Fruit fly (Drosophila melanogaster): ENCODE data around the gene Uqcc1.

Gene Uqcc1

dm6 chr3L:6955254-6956229 lies 2.4 kb downstream of the Uqcc1 start, which contains the start of the genes CG10077 and CG9948 (continued):
- TF ChIP-seq Ravus (GFP tag; IDR thresholded peaks at IDR 0.05) (peak; percentile 80), CG1792 (GFP tag; optimal IDR thresholded peaks at IDR 0.05) (no peak), Rfx (GFP tag; IDR thresholded peaks at IDR 0.05) (peak; percentile 94), Ssrp (tag; optimal IDR thresholded peaks at IDR 0.05) (peak; percentile 87), E2f2 (GFP tag; IDR thresholded peaks at IDR 0.05) (peak; percentile 72), CG43689 (GFP tag; IDR thresholded peaks at IDR 0.05) (peak; percentile 64), NC2β (GFP tag; optimal IDR thresholded peaks at IDR 0.05) (peak; percentile 40), CG10959 (GFP tag; IDR thresholded peaks at IDR 0.05) (peak; percentile 83), CG11723 (GFP tag; optimal IDR thresholded peaks at IDR 0.05) (peak; percentile 69), tgo (GFP tag; IDR thresholded peaks at IDR 0.05) (peak; percentile 91), E2f1 (GFP tag; IDR thresholded peaks at IDR 0.05) (peak; percentile 88), CG31365 (tag; optimal IDR thresholded peaks at IDR 0.05) (peak; percentile 57), Mad (GFP tag; optimal IDR thresholded peaks at IDR 0.05) (peak; percentile 56), CTCF (GFP tag; optimal IDR thresholded peaks at IDR 0.05) (no peak), CG17186 (GFP tag; optimal IDR thresholded peaks at IDR 0.05) (peak; percentile 25), tin (GFP tag; optimal IDR thresholded peaks at IDR 0.05) (peak; percentile 88), Chrac-16 (GFP tag; optimal IDR thresholded peaks at IDR 0.05) (peak; percentile 91), HLH3B (GFP tag; IDR thresholded peaks at IDR 0.05) (peak; percentile 91), aop (GFP tag; IDR thresholded peaks at IDR 0.05) (0 out of 2 replicates have a peak, but pooled peaks have one; percentile 17), repo (GFP tag; optimal IDR thresholded peaks at IDR 0.05) (peak; percentile 16), ERR (GFP tag; optimal IDR thresholded peaks at IDR 0.05) (peak; percentile 21), CG10147 (GFP tag; optimal IDR thresholded peaks at IDR 0.05) (peak; percentile 86), CG10267 (tag; optimal IDR thresholded peaks at IDR 0.05) (peak; percentile 81), Ptx1 (GFP tag; IDR thresholded peaks at IDR 0.05) (peak; percentile 94), ttk (GFP tag; IDR thresholded peaks at IDR 0.05) (peak; percentile 85), CG7372 (GFP tag; IDR thresholded peaks at IDR 0.05) (peak; percentile 79), dimm (GFP tag; IDR thresholded peaks at IDR 0.05) (peak; percentile 79), CG10209 (GFP tag; optimal IDR thresholded peaks at IDR 0.05) (peak; percentile 82), CG9609 (GFP tag; optimal IDR thresholded peaks at IDR 0.05) (peak; percentile 22), CG7357 (GFP tag; IDR thresholded peaks at IDR 0.05) (peak; percentile 77), bigmax (GFP tag; optimal IDR thresholded peaks at IDR 0.05) (peak; percentile 19), fd96Cb (tag; optimal IDR thresholded peaks at IDR 0.05) (peak; percentile 88), CG33213 (GFP tag; optimal IDR thresholded peaks at IDR 0.05) (peak; percentile 11), CG11560 (tag; IDR thresholded peaks at IDR 0.05) (peak; percentile 63; the same call in 2 of the 3 replicates), Oaz (GFP tag; IDR thresholded peaks at IDR 0.05) (peak; percentile 85), grn (GFP tag; optimal IDR thresholded peaks at IDR 0.05) (no peak), gro (GFP tag; optimal IDR thresholded peaks at IDR 0.05) (peak; percentile 31), so (GFP tag; IDR thresholded peaks at IDR 0.05) (peak; percentile 84), CG6254 (GFP tag; optimal IDR thresholded peaks at IDR 0.05) (peak; percentile 75), CG12155 (GFP tag; optimal IDR thresholded peaks at IDR 0.05) (peak; percentile 80), CG10543 (GFP tag; optimal IDR thresholded peaks at IDR 0.05) (peak; percentile 88), scrt (GFP tag; optimal IDR thresholded peaks at IDR 0.05) (peak; percentile 65), CG18619 (GFP tag; optimal IDR thresholded peaks at IDR 0.05) (peak; percentile 85), pho (GFP tag; optimal IDR thresholded peaks at IDR 0.05) (peak; percentile 73), CG5245 (GFP tag; optimal IDR thresholded peaks at IDR 0.05) (peak; percentile 81), CG3065 (GFP tag; optimal IDR thresholded peaks at IDR 0.05) (peak; percentile 63), emc (GFP tag; optimal IDR thresholded peaks at IDR 0.05) (no peak), CG8290 (GFP tag; optimal IDR thresholded peaks at IDR 0.05) (peak; percentile 71), CG8290 (tag; optimal IDR thresholded peaks at IDR 0.05) (peak; percentile 45 to 87), Dip2 (GFP tag; IDR thresholded peaks at IDR 0.05) (no peak), klu (GFP tag; IDR thresholded peaks at IDR 0.05) (peak; percentile 69)
